Fruit fly (Drosophila melanogaster) whole organism, embryonic: ENCODE results near the gene CG7276.

Experiments
- CG10267 ChIP-seq: fragments of 200-800 bp; sonication (Bioruptor generic); optimal IDR thresholded peaks from 2 replicates; lab custom pipeline; 2018; ENCODE audit warnings: missing biosample characterization, mild to moderate bottlenecking, missing genetic modification characterization, moderate library complexity
- CG10431 ChIP-seq: fragments of 200-800 bp; sonication (Bioruptor generic); optimal IDR thresholded peaks from 3 replicates; lab custom pipeline; 2018; ENCODE audit warnings: missing biosample characterization, mild to moderate bottlenecking, missing genetic modification characterization
- CG10565 ChIP-seq: fragments of 200-800 bp; sonication (Bioruptor generic); optimal IDR thresholded peaks from 3 replicates; lab custom pipeline; 2016; ENCODE audit warnings: missing biosample characterization, mild to moderate bottlenecking, missing genetic modification characterization
- CG11247 ChIP-seq: fragments of 200-800 bp; sonication (Bioruptor generic); IDR thresholded peaks from 2 replicates; pipeline ENCODE4 v1.3.6; 2022; ENCODE audit warnings: missing biosample characterization, missing genetic modification characterization
- CG14860 ChIP-seq: fragments of 200-800 bp; sonication (Bioruptor generic); IDR thresholded peaks from 3 replicates; pipeline ENCODE4 v1.3.6; 2022; ENCODE audit warnings: missing biosample characterization, missing genetic modification characterization; ENCODE audit not compliant: partially characterized antibody
- CG14965 ChIP-seq: fragments of 200-800 bp; sonication (Bioruptor generic); optimal IDR thresholded peaks from 2 replicates; lab custom pipeline; 2016; ENCODE audit warnings: missing biosample characterization, missing genetic modification characterization, borderline replicate concordance
- CG15696 ChIP-seq: fragments of 200-800 bp; sonication (Bioruptor generic); optimal IDR thresholded peaks from 2 replicates; lab custom pipeline; 2019; ENCODE audit warnings: missing biosample characterization, mild to moderate bottlenecking, missing genetic modification characterization, moderate library complexity
- CG16779 ChIP-seq: fragments of 200-800 bp; sonication (Bioruptor generic); IDR thresholded peaks from 2 replicates; pipeline ENCODE4 v1.3.6; 2022; ENCODE audit warnings: missing biosample characterization, missing genetic modification characterization
- CG16815 ChIP-seq: fragments of 200-800 bp; sonication (Bioruptor generic); optimal IDR thresholded peaks from 3 replicates; lab custom pipeline; 2017; ENCODE audit warnings: missing biosample characterization, mild to moderate bottlenecking, missing genetic modification characterization
- CG17829 ChIP-seq: fragments of 200-800 bp; optimal IDR thresholded peaks from 2 replicates; lab custom pipeline; 2019; ENCODE audit warnings: missing biosample characterization, mild to moderate bottlenecking, missing genetic modification characterization, moderate library complexity
- CG18011 ChIP-seq: fragments of 200-800 bp; sonication (Bioruptor generic); optimal IDR thresholded peaks from 2 replicates; lab custom pipeline; 2017; ENCODE audit warnings: missing biosample characterization, missing genetic modification characterization, mild to moderate bottlenecking, moderate library complexity, missing genotype
- CG3281 ChIP-seq: fragments of 200-800 bp; sonication (Bioruptor generic); optimal IDR thresholded peaks from 3 replicates; lab custom pipeline; 2017; ENCODE audit warnings: missing biosample characterization, mild to moderate bottlenecking, missing genetic modification characterization
- CG33557 ChIP-seq: fragments of 200-800 bp; sonication (Bioruptor generic); optimal IDR thresholded peaks from 2 replicates; lab custom pipeline; 2019; ENCODE audit warnings: missing biosample characterization, mild to moderate bottlenecking, missing genetic modification characterization, moderate library complexity
- CG34224 ChIP-seq: fragments of 200-800 bp; sonication (Bioruptor generic); IDR thresholded peaks from 3 replicates; pipeline ENCODE4 v1.3.6; 2022; ENCODE audit warnings: missing biosample characterization, missing genetic modification characterization; ENCODE audit not compliant: partially characterized antibody
- CG5245 ChIP-seq: fragments of 200-800 bp; sonication (Bioruptor generic); optimal IDR thresholded peaks from 3 replicates; lab custom pipeline; 2016; ENCODE audit warnings: missing biosample characterization, missing genetic modification characterization
- CG6791 ChIP-seq: fragments of 200-800 bp; sonication (Bioruptor generic); IDR thresholded peaks from 3 replicates; pipeline ENCODE4 v1.3.6; 2022; ENCODE audit warnings: missing biosample characterization, missing genetic modification characterization; ENCODE audit not compliant: partially characterized antibody
- CG7839 ChIP-seq: fragments of 200-800 bp; sonication (Bioruptor generic); optimal IDR thresholded peaks from 3 replicates; lab custom pipeline; 2018; ENCODE audit warnings: missing biosample characterization, mild to moderate bottlenecking, missing genetic modification characterization, moderate library complexity
- CG9215 ChIP-seq: fragments of 200-800 bp; sonication (Bioruptor generic); IDR thresholded peaks from 2 replicates; pipeline ENCODE4 v1.3.6; 2022; ENCODE audit warnings: missing biosample characterization, missing genetic modification characterization
- CG9932 ChIP-seq: fragments of 200-800 bp; sonication (Bioruptor generic); IDR thresholded peaks from 2 replicates; pipeline ENCODE4 v1.3.6; 2022; ENCODE audit warnings: missing biosample characterization, missing genetic modification characterization
- Dp ChIP-seq: fragments of 200-800 bp; sonication (Bioruptor generic); optimal IDR thresholded peaks from 2 replicates; lab custom pipeline; 2018; ENCODE audit warnings: missing biosample characterization, mild to moderate bottlenecking, missing genetic modification characterization, moderate library complexity
- Eip74EF ChIP-seq, 2 experiments: fragments of 200-800 bp in 1 of 2; fragments of >200 bp in 1 of 2; sonication (Bioruptor generic) in 1 of 2; optimal IDR thresholded peaks; 2 replicates each; lab custom pipeline; 2017 to 2019; ENCODE audit warnings: missing biosample characterization in 2 of 2, missing genetic modification characterization in 2 of 2, mild to moderate bottlenecking in 1 of 2, moderate library complexity in 1 of 2
- Gug ChIP-seq: fragments of 200-800 bp; sonication (Bioruptor generic); IDR thresholded peaks from 4 replicates; pipeline ENCODE4 v1.3.6; 2022; ENCODE audit warnings: missing biosample characterization, missing genetic modification characterization
- HLH4C ChIP-seq: fragments of 200-800 bp; sonication (Bioruptor generic); IDR thresholded peaks from 3 replicates; pipeline ENCODE4 v1.3.6; 2022; ENCODE audit warnings: missing biosample characterization, missing genetic modification characterization; ENCODE audit not compliant: partially characterized antibody
- MBD-R2 ChIP-seq: fragments of 200-800 bp; sonication (Bioruptor generic); IDR thresholded peaks from 2 replicates; pipeline ENCODE4 v1.3.6; 2022; ENCODE audit warnings: missing biosample characterization, missing genetic modification characterization
- MTF-1 ChIP-seq: fragments of 200-800 bp; sonication (Bioruptor generic); optimal IDR thresholded peaks from 2 replicates; lab custom pipeline; 2018; ENCODE audit warnings: missing biosample characterization, mild to moderate bottlenecking, missing genetic modification characterization, borderline replicate concordance
- Mrtf ChIP-seq: fragments of 200-800 bp; sonication (Bioruptor generic); IDR thresholded peaks from 3 replicates; pipeline ENCODE4 v1.3.6; 2022; ENCODE audit warnings: missing biosample characterization, missing genetic modification characterization
- Myb ChIP-seq: fragments of 200-800 bp; sonication (Bioruptor generic); optimal IDR thresholded peaks from 2 replicates; lab custom pipeline; 2016; ENCODE audit warnings: missing biosample characterization, missing genetic modification characterization
- Neu2 ChIP-seq: fragments of 200-800 bp; sonication (Bioruptor generic); optimal IDR thresholded peaks from 3 replicates; lab custom pipeline; 2016; ENCODE audit warnings: missing biosample characterization, missing genetic modification characterization, borderline replicate concordance
- Ptx1 ChIP-seq: fragments of 200-800 bp; sonication (Bioruptor generic); IDR thresholded peaks from 2 replicates; pipeline ENCODE4 v1.3.6; 2022; ENCODE audit warnings: missing biosample characterization, missing genetic modification characterization
- Sry-δ ChIP-seq: fragments of 200-800 bp; sonication (Bioruptor generic); optimal IDR thresholded peaks from 2 replicates; lab custom pipeline; 2016; ENCODE audit warnings: missing biosample characterization, missing genetic modification characterization
- Xbp1 ChIP-seq: fragments of 200-800 bp; sonication (Bioruptor generic); optimal IDR thresholded peaks from 3 replicates; lab custom pipeline; 2016; ENCODE audit warnings: missing biosample characterization, mild to moderate bottlenecking, missing genetic modification characterization
- amos ChIP-seq: fragments of 200-800 bp; sonication (Bioruptor generic); IDR thresholded peaks from 2 replicates; pipeline ENCODE4 v1.3.6; 2022; ENCODE audit warnings: missing biosample characterization, missing genetic modification characterization; ENCODE audit not compliant: partially characterized antibody
- ap ChIP-seq: fragments of 200-800 bp; sonication (Bioruptor generic); IDR thresholded peaks from 2 replicates; pipeline ENCODE4 v1.3.6; 2022; ENCODE audit warnings: missing biosample characterization, missing genetic modification characterization
- bab2 ChIP-seq: fragments of 200-800 bp; sonication (Bioruptor generic); optimal IDR thresholded peaks from 2 replicates; lab custom pipeline; 2016; ENCODE audit warnings: missing biosample characterization, missing genetic modification characterization
- btn ChIP-seq: fragments of 200-800 bp; sonication (Bioruptor generic); optimal IDR thresholded peaks from 2 replicates; lab custom pipeline; 2016; ENCODE audit warnings: missing biosample characterization, missing genetic modification characterization
- fd96Cb ChIP-seq: fragments of 200-800 bp; sonication (Bioruptor generic); optimal IDR thresholded peaks from 2 replicates; lab custom pipeline; 2018; ENCODE audit warnings: missing biosample characterization, mild to moderate bottlenecking, missing genetic modification characterization, moderate library complexity
- gem ChIP-seq: fragments of 200-800 bp; sonication (Bioruptor generic); optimal IDR thresholded peaks from 2 replicates; lab custom pipeline; 2019; ENCODE audit warnings: missing biosample characterization, mild to moderate bottlenecking, missing genetic modification characterization, moderate library complexity
- ham ChIP-seq: fragments of 200-800 bp; sonication (Bioruptor generic); IDR thresholded peaks from 2 replicates; pipeline ENCODE4 v1.3.6; 2022; ENCODE audit warnings: missing biosample characterization, missing genetic modification characterization
- jigr1 ChIP-seq: fragments of 200-800 bp; sonication (Bioruptor generic); IDR thresholded peaks from 3 replicates; pipeline ENCODE4 v1.3.6; 2022; ENCODE audit warnings: missing biosample characterization, missing genetic modification characterization
- lmd ChIP-seq: fragments of 200-800 bp; sonication (Bioruptor generic); IDR thresholded peaks from 2 replicates; pipeline ENCODE4 v1.3.6; 2022; ENCODE audit warnings: missing biosample characterization, missing genetic modification characterization
- nau ChIP-seq: fragments of 200-800 bp; sonication (Bioruptor generic); optimal IDR thresholded peaks from 3 replicates; lab custom pipeline; 2017; ENCODE audit warnings: missing biosample characterization, mild to moderate bottlenecking, missing genetic modification characterization, missing genetic modification reagents
- psq ChIP-seq: fragments of 200-800 bp; sonication (Bioruptor generic); optimal IDR thresholded peaks from 2 replicates; lab custom pipeline; 2017; ENCODE audit warnings: missing biosample characterization, missing genetic modification characterization
- pum ChIP-seq: fragments of 200-800 bp; sonication (Bioruptor generic); optimal IDR thresholded peaks from 2 replicates; lab custom pipeline; 2016; ENCODE audit warnings: missing biosample characterization, missing genetic modification characterization
- sr ChIP-seq: fragments of 200-800 bp; sonication (Bioruptor generic); IDR thresholded peaks from 3 replicates; pipeline ENCODE4 v1.3.6; 2022; ENCODE audit warnings: missing biosample characterization, missing genetic modification characterization
- toy ChIP-seq: fragments of 200-800 bp; sonication (Bioruptor generic); IDR thresholded peaks from 2 replicates; pipeline ENCODE4 v1.3.6; 2022; ENCODE audit warnings: missing biosample characterization, missing genetic modification characterization
- vfl ChIP-seq: fragments of 200-800 bp; sonication (Bioruptor generic); optimal IDR thresholded peaks from 2 replicates; lab custom pipeline; 2016; ENCODE audit warnings: missing biosample characterization, missing genetic modification characterization
- wek ChIP-seq: fragments of 200-800 bp; sonication (Bioruptor generic); optimal IDR thresholded peaks from 3 replicates; lab custom pipeline; 2018; ENCODE audit warnings: missing biosample characterization, mild to moderate bottlenecking, missing genetic modification characterization, moderate library complexity

Gene CG7276

dm6 chr3L:15495449-15495848 lies 2.6 kb upstream of the CG7276 start, which contains the start of gene CG12355:
CG12355 (minus strand) TSS chr3L:15495549.
- no peak for TF ChIP-seq CG14965 (GFP tag; lab: Kevin White, UChicago)

dm6 chr3L:15496274-15496673 lies 1.7 kb upstream of the CG7276 start, which contains the start of gene CG13455:
CG13455 (plus strand) TSS chr3L:15496574.
- TF ChIP-seq CG16815 (GFP tag; lab: Kevin White, UChicago) (no peak), CG11247 (GFP tag; lab: Robert Waterston, UW) (no peak), HLH4C (no peak), CG14860 (GFP tag; lab: Robert Waterston, UW) (no peak), CG15696 (tag; lab: Kevin White, UChicago) (no peak), lmd (no peak)

- TF ChIP-seq CG17829 (tag; lab: Kevin White, UChicago): peak; percentile 9
- no peak for TF ChIP-seq CG10565 (GFP tag; lab: Kevin White, UChicago)
- no peak for TF ChIP-seq fd96Cb (tag; lab: Kevin White, UChicago)
- no peak for TF ChIP-seq bab2 (GFP tag; lab: Kevin White, UChicago)
- peak; percentile 7 for TF ChIP-seq nau (GFP tag; lab: Kevin White, UChicago)
- TF ChIP-seq MBD-R2 (GFP tag; lab: Robert Waterston, UW): peak; percentile 91
- peak; percentile 28 for TF ChIP-seq CG3281 (GFP tag; lab: Kevin White, UChicago)
- no peak for TF ChIP-seq wek (GFP tag; lab: Kevin White, UChicago)
- no peak for TF ChIP-seq jigr1 (GFP tag; lab: Robert Waterston, UW)
- no peak for TF ChIP-seq sr (GFP tag; lab: Robert Waterston, UW)
- no peak for TF ChIP-seq CG33557 (GFP tag; lab: Kevin White, UChicago)
- no peak for TF ChIP-seq CG10431
- no peak for TF ChIP-seq Ptx1 (GFP tag; lab: Robert Waterston, UW)
- no peak for TF ChIP-seq CG7839 (tag; lab: Kevin White, UChicago)
- TF ChIP-seq Sry-δ (GFP tag; lab: Kevin White, UChicago): peak; percentile 4
- no peak for TF ChIP-seq gem (tag; lab: Kevin White, UChicago)
- TF ChIP-seq Neu2 (GFP tag; lab: Kevin White, UChicago): no peak
- peak; percentile 98 for TF ChIP-seq Dp (GFP tag; lab: Kevin White, UChicago)
- no peak for TF ChIP-seq vfl (GFP tag; lab: Kevin White, UChicago)
- TF ChIP-seq psq (GFP tag; lab: Kevin White, UChicago): no peak
- TF ChIP-seq HLH4C: 0 out of 3 replicates have a peak, but pooled peaks have one; percentile 48
- no peak for TF ChIP-seq CG16779
- TF ChIP-seq toy (GFP tag; lab: Robert Waterston, UW): no peak
- peak; percentile 47 for TF ChIP-seq Myb
- no peak for TF ChIP-seq pum (GFP tag; lab: Kevin White, UChicago)
- TF ChIP-seq CG9932 (GFP tag; lab: Robert Waterston, UW): no peak
- TF ChIP-seq Xbp1 (GFP tag; lab: Kevin White, UChicago): no peak
- TF ChIP-seq CG5245: no peak
- TF ChIP-seq CG6791: peak; percentile 57; the same call in 1 of the 3 replicates
- no peak for TF ChIP-seq MTF-1 (GFP tag; lab: Kevin White, UChicago)
- TF ChIP-seq CG9215: no peak
- TF ChIP-seq CG10267 (tag; lab: Kevin White, UChicago): peak; percentile 58
- TF ChIP-seq ham (GFP tag; lab: Robert Waterston, UW): no peak
- TF ChIP-seq ap (GFP tag; lab: Robert Waterston, UW): no peak
- TF ChIP-seq amos (GFP tag; lab: Robert Waterston, UW): peak; percentile 55; the same call in 1 of the 2 replicates
- no peak for TF ChIP-seq Mrtf
- no peak for TF ChIP-seq Gug (GFP tag; lab: Robert Waterston, UW)
- no peak for TF ChIP-seq Eip74EF (GFP tag; optimal IDR thresholded peaks at IDR 0.05; lab: Kevin White, UChicago)
- peak; percentile 67 for TF ChIP-seq CG18011 (GFP tag; lab: Kevin White, UChicago)
- no peak for TF ChIP-seq btn (GFP tag; lab: Kevin White, UChicago)
- TF ChIP-seq CG34224 (GFP tag; lab: Robert Waterston, UW): peak; percentile 54
Observed at dm6 chr3L:15498745-15499144, 743 bp downstream of the CG7276 start, which contains the start of gene CG7275. CG7275 (plus strand) TSS chr3L:15498959.
